Fruit fly (Drosophila melanogaster): ENCODE results near the gene CG33494.

Gene CG33494

dm6 chr3R:25532406-25533225, 37.7 kb upstream of the CG33494 start (continued):
- TF ChIP-seq bcd (GFP tag; optimal IDR thresholded peaks at IDR 0.05) (peak; percentile 11), CG30403 (GFP tag; optimal IDR thresholded peaks at IDR 0.05) (peak; percentile 20), ftz-f1 (GFP tag; optimal IDR thresholded peaks at IDR 0.05) (no peak), ttk (GFP tag; IDR thresholded peaks at IDR 0.05) (peak; percentile 33; the same call in 1 of the 2 replicates), CG4424 (GFP tag; optimal IDR thresholded peaks at IDR 0.05) (peak; percentile 18), z (GFP tag; IDR thresholded peaks at IDR 0.05) (peak; percentile 66; the same call in 1 of the 3 replicates), CG13894 (tag; optimal IDR thresholded peaks at IDR 0.05) (peak; percentile 88), crp (GFP tag; optimal IDR thresholded peaks at IDR 0.05) (no peak), slbo (GFP tag; IDR thresholded peaks at IDR 0.05) (peak; percentile 54; the same call in 1 of the 2 replicates), Sox100B (GFP tag; optimal IDR thresholded peaks at IDR 0.05) (peak; percentile 31), D19B (GFP tag; optimal IDR thresholded peaks at IDR 0.05) (no peak), Rfx (GFP tag; IDR thresholded peaks at IDR 0.05) (peak; percentile 26; the same call in 1 of the 2 replicates), CG32532 (GFP tag; IDR thresholded peaks at IDR 0.05) (0 out of 2 replicates have a peak, but pooled peaks have one; percentile 35), ssp (GFP tag; IDR thresholded peaks at IDR 0.05) (no peak), Hmr (GFP tag; optimal IDR thresholded peaks at IDR 0.05) (no peak), CG4707 (GFP tag; optimal IDR thresholded peaks at IDR 0.05) (no peak), D19A (tag; optimal IDR thresholded peaks at IDR 0.05) (peak; percentile 12), CG15514 (GFP tag; optimal IDR thresholded peaks at IDR 0.05) (no peak), CG6683 (GFP tag; optimal IDR thresholded peaks at IDR 0.05) (no peak), crc (GFP tag; optimal IDR thresholded peaks at IDR 0.05) (no peak), CG13624 (GFP tag; optimal IDR thresholded peaks at IDR 0.05) (no peak), Hsf (GFP tag; optimal IDR thresholded peaks at IDR 0.05) (no peak), row (GFP tag; IDR thresholded peaks at IDR 0.05) (peak; percentile 49), CG17359 (tag; optimal IDR thresholded peaks at IDR 0.05) (peak; percentile 14), Ravus (GFP tag; IDR thresholded peaks at IDR 0.05) (no peak), CG11696 (GFP tag; IDR thresholded peaks at IDR 0.05) (no peak), mld (GFP tag; IDR thresholded peaks at IDR 0.05; ENCODE audit: partially characterized antibody) (no peak), grau (tag; optimal IDR thresholded peaks at IDR 0.05) (peak; percentile 88), gem (tag; optimal IDR thresholded peaks at IDR 0.05) (peak; percentile 64), CG6175 (GFP tag; IDR thresholded peaks at IDR 0.05) (no peak), CG8924 (tag; optimal IDR thresholded peaks at IDR 0.05) (peak; percentile 16)

- TF ChIP-seq CG12155 (GFP tag; optimal IDR thresholded peaks at IDR 0.05) (no peak), knrl (GFP tag; IDR thresholded peaks at IDR 0.05; ENCODE audit: partially characterized antibody) (no peak), ash1 (GFP tag; optimal IDR thresholded peaks at IDR 0.05) (no peak), CG32772 (GFP tag; IDR thresholded peaks at IDR 0.05) (peak; percentile 42; the same call in 1 of the 2 replicates), CG17328 (GFP tag; IDR thresholded peaks at IDR 0.05) (no peak), scrt (GFP tag; optimal IDR thresholded peaks at IDR 0.05) (no peak), chn (GFP tag; optimal IDR thresholded peaks at IDR 0.05) (no peak), D (optimal IDR thresholded peaks at IDR 0.05) (no peak), D (GFP tag; optimal IDR thresholded peaks at IDR 0.05) (no peak), Blimp-1 (GFP tag; optimal IDR thresholded peaks at IDR 0.05) (peak; percentile 30), CG4730 (GFP tag; IDR thresholded peaks at IDR 0.05) (no peak), chm (GFP tag; IDR thresholded peaks at IDR 0.05) (no peak; the same call in 1 of the 2 replicates), cg (GFP tag; optimal IDR thresholded peaks at IDR 0.05) (no peak), CG34422 (GFP tag; IDR thresholded peaks at IDR 0.05) (0 out of 3 replicates have a peak, but pooled peaks have one; percentile 37), tgo (GFP tag; IDR thresholded peaks at IDR 0.05) (peak; percentile 51; the same call in 1 of the 3 replicates), CG34224 (GFP tag; IDR thresholded peaks at IDR 0.05; ENCODE audit: partially characterized antibody) (no peak), CG13287 (GFP tag; IDR thresholded peaks at IDR 0.05; ENCODE audit: partially characterized antibody) (no peak), Dip3 (GFP tag; optimal IDR thresholded peaks at IDR 0.05) (no peak), CG43689 (GFP tag; IDR thresholded peaks at IDR 0.05) (no peak), CG8924 (tag; optimal IDR thresholded peaks at IDR 0.05) (no peak)
Measured at dm6 chr3R:25531905-25532387, 37.0 kb upstream of the CG33494 start.
